Worm (Caenorhabditis elegans) whole organism, L3 larva: ENCODE data around the gene cpd-2.

Experiments used
- ceh-16 ChIP-seq: sonication (generic microtip); optimal IDR thresholded peaks from 2 replicates; lab custom pipeline; 2017; ENCODE audit warnings: missing biosample characterization, missing genetic modification characterization
- daf-12 ChIP-seq: fragments of 150-350 bp; optimal IDR thresholded peaks from 2 replicates; lab custom pipeline; 2014; ENCODE audit warnings: missing biosample characterization, missing genetic modification reagents, missing genetic modification characterization
- lin-15B ChIP-seq: fragments of 150-350 bp; optimal IDR thresholded peaks from 2 replicates; lab custom pipeline; 2014; ENCODE audit warnings: missing biosample characterization, missing genetic modification characterization
- lin-39 ChIP-seq: fragments of 150-350 bp; optimal IDR thresholded peaks from 2 replicates; lab custom pipeline; 2018; ENCODE audit warnings: missing biosample characterization, missing genetic modification reagents, missing genetic modification characterization
- nhr-12 ChIP-seq: fragments of 150-350 bp; optimal IDR thresholded peaks from 2 replicates; lab custom pipeline; 2014; ENCODE audit warnings: missing biosample characterization, missing genetic modification characterization
- pha-4 ChIP-seq: fragments of 150-350 bp; optimal IDR thresholded peaks from 2 replicates; lab custom pipeline; 2014; ENCODE audit warnings: missing biosample characterization, missing genetic modification reagents, missing genetic modification characterization
- pqm-1 ChIP-seq: fragments of 150-350 bp; optimal IDR thresholded peaks from 2 replicates; lab custom pipeline; 2017; ENCODE audit warnings: missing biosample characterization, missing genetic modification characterization, inconsistent platforms
- sea-2 ChIP-seq: fragments of 150-350 bp; sonication (generic microtip); optimal IDR thresholded peaks from 4 replicates; lab custom pipeline; 2014; ENCODE audit warnings: missing biosample characterization, missing genetic modification reagents, missing genetic modification characterization
- snpc-4 ChIP-seq: fragments of 150-350 bp; optimal IDR thresholded peaks from 2 replicates; lab custom pipeline; 2014; ENCODE audit warnings: missing biosample characterization, missing genetic modification characterization
- ztf-4 ChIP-seq: fragments of 150-350 bp; optimal IDR thresholded peaks from 2 replicates; lab custom pipeline; 2014; ENCODE audit warnings: missing biosample characterization, missing genetic modification characterization

ce11 chrX:16098104-16098638 is 48.5 kb downstream of the cpd-2 start:
- TF ChIP-seq daf-12 (tag; lab: Kevin White, UChicago) = no peak
- no peak for TF ChIP-seq lin-39 (tag; lab: Kevin White, UChicago)
- TF ChIP-seq nhr-12 (tag; lab: Kevin White, UChicago) = no peak
- no peak for TF ChIP-seq sea-2 (GFP tag; lab: Kevin White, UChicago)
- TF ChIP-seq pha-4 (tag; lab: Kevin White, UChicago) = no peak
- TF ChIP-seq snpc-4 (tag; lab: Kevin White, UChicago) = no peak
- TF ChIP-seq lin-15B (tag; lab: Kevin White, UChicago) = no peak
- TF ChIP-seq pqm-1 (tag; lab: Kevin White, UChicago) = no peak
- no peak for TF ChIP-seq ztf-4 (tag; lab: Kevin White, UChicago)
- TF ChIP-seq ceh-16 (tag; lab: Kevin White, UChicago) = no peak
